Fruit fly (Drosophila melanogaster) whole organism, embryonic: ENCODE results near the gene CG5568.

Source experiments
- ATbp ChIP-seq: fragments of 200-800 bp; sonication (Bioruptor generic); optimal IDR thresholded peaks from 2 replicates; lab custom pipeline; 2017; ENCODE audit warnings: missing biosample characterization, mild to moderate bottlenecking, missing genetic modification characterization, missing genetic modification reagents
- C15 ChIP-seq: fragments of 200-800 bp; sonication (Bioruptor generic); IDR thresholded peaks from 3 replicates; pipeline ENCODE4 v1.3.6; 2022; ENCODE audit warnings: missing biosample characterization, missing genetic modification characterization
- CG10147 ChIP-seq: fragments of 200-800 bp; sonication (Bioruptor generic); optimal IDR thresholded peaks from 2 replicates; lab custom pipeline; 2019; ENCODE audit warnings: missing biosample characterization, mild to moderate bottlenecking, missing genetic modification characterization, moderate library complexity
- CG10209 ChIP-seq: fragments of 200-800 bp; sonication (Bioruptor generic); optimal IDR thresholded peaks from 3 replicates; lab custom pipeline; 2017; ENCODE audit warnings: missing biosample characterization, mild to moderate bottlenecking, missing genetic modification characterization, missing genetic modification reagents
- CG10462 ChIP-seq: fragments of 200-800 bp; sonication (Bioruptor generic); optimal IDR thresholded peaks from 2 replicates; lab custom pipeline; 2016; ENCODE audit warnings: missing biosample characterization, missing genetic modification characterization
- CG10543 ChIP-seq: fragments of 200-800 bp; sonication (Bioruptor generic); optimal IDR thresholded peaks from 3 replicates; lab custom pipeline; 2017; ENCODE audit warnings: missing biosample characterization, mild to moderate bottlenecking, missing genetic modification characterization, moderate library complexity
- CG11085 ChIP-seq: fragments of 200-800 bp; sonication (Bioruptor generic); IDR thresholded peaks from 2 replicates; pipeline ENCODE4 v1.3.6; 2022; ENCODE audit warnings: missing biosample characterization, missing genetic modification characterization
- CG11093 ChIP-seq: fragments of 200-800 bp; sonication (Bioruptor generic); IDR thresholded peaks from 3 replicates; pipeline ENCODE4 v1.3.6; 2022; ENCODE audit warnings: missing biosample characterization, missing genetic modification characterization
- CG11504 ChIP-seq: fragments of 200-800 bp; sonication (Bioruptor generic); optimal IDR thresholded peaks from 3 replicates; lab custom pipeline; 2019; ENCODE audit warnings: missing biosample characterization, mild to moderate bottlenecking, missing genetic modification characterization, moderate library complexity
- CG1233 ChIP-seq: fragments of 200-800 bp; sonication (Bioruptor generic); optimal IDR thresholded peaks from 4 replicates; lab custom pipeline; 2018; ENCODE audit warnings: missing biosample characterization, mild to moderate bottlenecking, missing genetic modification characterization
- CG13287 ChIP-seq: fragments of 200-800 bp; sonication (Bioruptor generic); IDR thresholded peaks from 2 replicates; pipeline ENCODE4 v1.3.6; 2022; ENCODE audit warnings: missing biosample characterization, missing genetic modification characterization; ENCODE audit not compliant: partially characterized antibody
- CG15479 ChIP-seq: fragments of 200-800 bp; sonication (Bioruptor generic); optimal IDR thresholded peaks from 3 replicates; lab custom pipeline; 2019; ENCODE audit warnings: missing biosample characterization, mild to moderate bottlenecking, missing genetic modification characterization, moderate library complexity
- CG15514 ChIP-seq: fragments of 200-800 bp; sonication (Bioruptor generic); optimal IDR thresholded peaks from 3 replicates; lab custom pipeline; 2017; ENCODE audit warnings: missing biosample characterization, missing genetic modification characterization, mild to moderate bottlenecking, moderate library complexity, missing genetic modification reagents
- CG15696 ChIP-seq: fragments of 200-800 bp; sonication (Bioruptor generic); optimal IDR thresholded peaks from 2 replicates; lab custom pipeline; 2019; ENCODE audit warnings: missing biosample characterization, mild to moderate bottlenecking, missing genetic modification characterization, moderate library complexity
- CG16863 ChIP-seq: fragments of 200-800 bp; sonication (Bioruptor generic); optimal IDR thresholded peaks from 3 replicates; lab custom pipeline; 2016; ENCODE audit warnings: missing biosample characterization, missing genetic modification characterization
- CG1832 ChIP-seq: fragments of 200-800 bp; sonication (Bioruptor generic); optimal IDR thresholded peaks from 2 replicates; lab custom pipeline; 2017; ENCODE audit warnings: missing biosample characterization, mild to moderate bottlenecking, missing genetic modification characterization, inconsistent platforms
- CG3065 ChIP-seq: fragments of 200-800 bp; sonication (Bioruptor generic); optimal IDR thresholded peaks from 2 replicates; lab custom pipeline; 2016; ENCODE audit warnings: missing biosample characterization, missing genetic modification characterization
- CG34224 ChIP-seq: fragments of 200-800 bp; sonication (Bioruptor generic); IDR thresholded peaks from 3 replicates; pipeline ENCODE4 v1.3.6; 2022; ENCODE audit warnings: missing biosample characterization, missing genetic modification characterization; ENCODE audit not compliant: partially characterized antibody
- CG4282 ChIP-seq: fragments of 200-800 bp; sonication (Bioruptor generic); optimal IDR thresholded peaks from 2 replicates; lab custom pipeline; 2016; ENCODE audit warnings: missing biosample characterization, missing genetic modification characterization
- CG6254 ChIP-seq: fragments of 200-800 bp; sonication (Bioruptor generic); optimal IDR thresholded peaks from 3 replicates; lab custom pipeline; 2017; ENCODE audit warnings: mild to moderate bottlenecking, missing biosample characterization, missing genetic modification reagents, missing genetic modification characterization
- CG8089 ChIP-seq: fragments of 200-800 bp; sonication (Bioruptor generic); optimal IDR thresholded peaks from 3 replicates; lab custom pipeline; 2016; ENCODE audit warnings: missing biosample characterization, missing genetic modification characterization
- CG8944 ChIP-seq: fragments of 200-800 bp; sonication (Bioruptor generic); optimal IDR thresholded peaks from 3 replicates; lab custom pipeline; 2016; ENCODE audit warnings: missing biosample characterization, missing genetic modification characterization
- CG9876 ChIP-seq: fragments of 200-800 bp; sonication (Bioruptor generic); optimal IDR thresholded peaks from 2 replicates; lab custom pipeline; 2016; ENCODE audit warnings: missing biosample characterization, missing genetic modification characterization
- Dip3 ChIP-seq: fragments of 200-800 bp; sonication (Bioruptor generic); optimal IDR thresholded peaks from 3 replicates; lab custom pipeline; 2016; ENCODE audit warnings: missing biosample characterization, missing genetic modification characterization
- Dref ChIP-seq: fragments of 200-800 bp; sonication (Bioruptor generic); IDR thresholded peaks from 2 replicates; pipeline ENCODE4 v1.3.6; 2022; ENCODE audit warnings: missing biosample characterization, missing genetic modification characterization
- E2f1 ChIP-seq: fragments of 200-800 bp; sonication (Bioruptor generic); IDR thresholded peaks from 2 replicates; pipeline ENCODE4 v1.3.6; 2022; ENCODE audit warnings: missing biosample characterization, missing genetic modification characterization
- Fer1 ChIP-seq: fragments of 200-800 bp; sonication (Bioruptor generic); optimal IDR thresholded peaks from 2 replicates; lab custom pipeline; 2017; ENCODE audit warnings: missing biosample characterization, mild to moderate bottlenecking, missing genetic modification characterization
- Fer2 ChIP-seq: fragments of 200-800 bp; sonication (Bioruptor generic); optimal IDR thresholded peaks from 2 replicates; lab custom pipeline; 2018; ENCODE audit warnings: missing biosample characterization, mild to moderate bottlenecking, missing genetic modification characterization, moderate library complexity
- HLH3B ChIP-seq: fragments of 200-800 bp; sonication (Bioruptor generic); IDR thresholded peaks from 2 replicates; pipeline ENCODE4 v1.3.6; 2022; ENCODE audit warnings: missing biosample characterization, missing genetic modification characterization
- HLH4C ChIP-seq: fragments of 200-800 bp; sonication (Bioruptor generic); IDR thresholded peaks from 3 replicates; pipeline ENCODE4 v1.3.6; 2022; ENCODE audit warnings: missing biosample characterization, missing genetic modification characterization; ENCODE audit not compliant: partially characterized antibody
- Hsf ChIP-seq: fragments of 200-800 bp; sonication (Bioruptor generic); optimal IDR thresholded peaks from 3 replicates; lab custom pipeline; 2016; ENCODE audit warnings: missing biosample characterization, missing genetic modification characterization
- MESR4 ChIP-seq: fragments of 200-800 bp; sonication (Bioruptor generic); optimal IDR thresholded peaks from 2 replicates; lab custom pipeline; 2018; ENCODE audit warnings: missing biosample characterization, mild to moderate bottlenecking, missing genetic modification characterization, moderate library complexity
- Max ChIP-seq: fragments of 200-800 bp; sonication (Bioruptor generic); optimal IDR thresholded peaks from 2 replicates; lab custom pipeline; 2016; ENCODE audit warnings: missing biosample characterization, mild to moderate bottlenecking, missing genetic modification characterization
- Tbp ChIP-seq: fragments of >200 bp; optimal IDR thresholded peaks from 2 replicates; lab custom pipeline; 2018; ENCODE audit warnings: missing biosample characterization, missing genetic modification characterization
- btn ChIP-seq: fragments of 200-800 bp; sonication (Bioruptor generic); optimal IDR thresholded peaks from 2 replicates; lab custom pipeline; 2016; ENCODE audit warnings: missing biosample characterization, missing genetic modification characterization
- croc ChIP-seq: fragments of 200-800 bp; sonication (Bioruptor generic); conservative IDR thresholded peaks from 3 replicates; pipeline ENCODE4 v1.3.6; 2022; ENCODE audit warnings: missing biosample characterization, missing genetic modification characterization
- gcm2 ChIP-seq: fragments of 200-800 bp; sonication (Bioruptor generic); optimal IDR thresholded peaks from 2 replicates; lab custom pipeline; 2016; ENCODE audit warnings: missing biosample characterization, missing genetic modification characterization
- gem ChIP-seq: fragments of 200-800 bp; sonication (Bioruptor generic); optimal IDR thresholded peaks from 2 replicates; lab custom pipeline; 2019; ENCODE audit warnings: missing biosample characterization, mild to moderate bottlenecking, missing genetic modification characterization, moderate library complexity
- jing ChIP-seq: fragments of 200-800 bp; sonication (Bioruptor generic); optimal IDR thresholded peaks from 2 replicates; lab custom pipeline; 2018; ENCODE audit warnings: missing biosample characterization, mild to moderate bottlenecking, missing genetic modification characterization
- mam ChIP-seq: fragments of 200-800 bp; sonication (Bioruptor generic); optimal IDR thresholded peaks from 3 replicates; lab custom pipeline; 2016; ENCODE audit warnings: missing biosample characterization, missing genetic modification characterization
- pfk ChIP-seq: fragments of 200-800 bp; sonication (Bioruptor generic); optimal IDR thresholded peaks from 2 replicates; lab custom pipeline; 2018; ENCODE audit warnings: missing biosample characterization, mild to moderate bottlenecking, missing genetic modification characterization, moderate library complexity
- psq ChIP-seq: fragments of 200-800 bp; sonication (Bioruptor generic); optimal IDR thresholded peaks from 2 replicates; lab custom pipeline; 2017; ENCODE audit warnings: missing biosample characterization, missing genetic modification characterization
- pzg ChIP-seq: fragments of 200-800 bp; sonication (Bioruptor generic); optimal IDR thresholded peaks from 3 replicates; lab custom pipeline; 2018; ENCODE audit warnings: missing biosample characterization, mild to moderate bottlenecking, missing genetic modification characterization, moderate library complexity
- row ChIP-seq: fragments of 200-800 bp; sonication (Bioruptor generic); IDR thresholded peaks from 3 replicates; pipeline ENCODE4 v1.3.6; 2022; ENCODE audit warnings: missing biosample characterization, missing genetic modification characterization
- slp2 ChIP-seq: fragments of 200-800 bp; sonication (Bioruptor generic); optimal IDR thresholded peaks from 2 replicates; lab custom pipeline; 2016; ENCODE audit warnings: missing biosample characterization, missing genetic modification characterization
- stwl ChIP-seq: fragments of 200-800 bp; sonication (Bioruptor generic); optimal IDR thresholded peaks from 3 replicates; lab custom pipeline; 2018; ENCODE audit warnings: missing biosample characterization, mild to moderate bottlenecking, missing genetic modification characterization, moderate library complexity
- twi ChIP-seq: fragments of 200-800 bp; optimal IDR thresholded peaks from 2 replicates; lab custom pipeline; 2019; ENCODE audit warnings: missing biosample characterization, mild to moderate bottlenecking, missing genetic modification characterization, moderate library complexity
- vvl ChIP-seq: fragments of 200-800 bp; sonication (Bioruptor generic); IDR thresholded peaks from 2 replicates; pipeline ENCODE4 v1.3.6; 2022; ENCODE audit warnings: missing biosample characterization, missing genetic modification characterization
- z ChIP-seq: fragments of 200-800 bp; sonication (Bioruptor generic); IDR thresholded peaks from 3 replicates; pipeline ENCODE4 v1.3.6; 2022; ENCODE audit warnings: missing biosample characterization, missing genetic modification characterization
- zen2 ChIP-seq: fragments of 200-800 bp; sonication (Bioruptor generic); IDR thresholded peaks from 3 replicates; pipeline ENCODE4 v1.3.6; 2022; ENCODE audit warnings: missing biosample characterization, missing genetic modification characterization; ENCODE audit not compliant: partially characterized antibody

The CG5568 gene

DNA sequence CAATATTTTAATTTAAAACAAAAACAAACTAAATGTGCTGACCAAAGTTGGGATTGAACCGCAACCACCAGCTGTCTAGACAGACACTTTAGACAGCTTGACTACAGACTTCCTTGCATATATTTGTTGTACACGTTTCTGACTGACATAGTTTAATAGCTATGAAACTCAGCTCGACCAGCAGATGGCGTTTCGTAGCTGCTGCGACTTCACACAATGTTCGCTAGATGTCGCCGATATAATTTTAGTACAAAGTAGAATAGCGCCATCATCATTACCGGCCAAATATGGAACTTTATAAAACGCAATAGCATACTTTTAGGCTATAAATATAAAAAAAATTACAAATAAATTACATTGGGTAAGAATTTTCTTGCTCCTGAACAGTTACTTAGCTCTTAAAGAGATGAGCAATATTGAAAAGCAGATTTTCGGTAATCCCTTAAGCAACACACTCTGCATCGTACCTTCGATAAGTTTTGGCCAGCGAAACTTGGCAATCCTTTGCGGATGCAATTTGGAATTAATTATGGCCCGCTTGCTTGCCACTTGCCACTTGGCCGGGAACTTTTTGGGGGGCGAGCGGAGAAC lies 1.6 kb upstream of the CG5568 start (continued):
- peak; percentile 31 for TF ChIP-seq pzg (GFP tag; lab: Kevin White, UChicago)
- no peak for TF ChIP-seq MESR4 (GFP tag; lab: Kevin White, UChicago)
- TF ChIP-seq Max (GFP tag; lab: Kevin White, UChicago) = peak; percentile 50
- peak; percentile 97 for TF ChIP-seq vvl (GFP tag; lab: Robert Waterston, UW)
- TF ChIP-seq C15 (GFP tag; lab: Robert Waterston, UW) = no peak
- 0 out of 2 replicates have a peak, but pooled peaks have one; percentile 8 for TF ChIP-seq Dref (GFP tag; lab: Robert Waterston, UW)
- TF ChIP-seq CG6254 (GFP tag; lab: Kevin White, UChicago) = no peak
- TF ChIP-seq pfk = peak; percentile 23
- TF ChIP-seq ATbp = peak; percentile 12
- no peak for TF ChIP-seq CG10543 (GFP tag; lab: Kevin White, UChicago)
- TF ChIP-seq twi (tag; lab: Kevin White, UChicago) = peak; percentile 19
- TF ChIP-seq CG10462 (GFP tag; lab: Kevin White, UChicago) = no peak
- TF ChIP-seq croc = peak; percentile 68
- no peak for TF ChIP-seq HLH4C (GFP tag; lab: Robert Waterston, UW)
- no peak for TF ChIP-seq Tbp (GFP tag; lab: Kevin White, UChicago)
- TF ChIP-seq CG1832 = no peak
- peak; percentile 79 for TF ChIP-seq stwl (tag; lab: Kevin White, UChicago)
- peak; percentile 64 for TF ChIP-seq E2f1
- no peak for TF ChIP-seq CG8089
- peak; percentile 51 for TF ChIP-seq slp2
- no peak for TF ChIP-seq CG3065
- peak; percentile 41 for TF ChIP-seq CG16863
- TF ChIP-seq CG4282 (GFP tag; lab: Kevin White, UChicago) = no peak
- TF ChIP-seq Dip3 (GFP tag; lab: Kevin White, UChicago) = peak; percentile 50
- peak; percentile 7 for TF ChIP-seq jing (GFP tag; lab: Kevin White, UChicago)
- TF ChIP-seq Fer2 (tag; lab: Kevin White, UChicago) = peak; percentile 33
- peak; percentile 24 for TF ChIP-seq CG1233
- TF ChIP-seq CG15696 (tag; lab: Kevin White, UChicago) = peak; percentile 91
- TF ChIP-seq CG11504 (tag; lab: Kevin White, UChicago) = peak; percentile 87
- TF ChIP-seq CG10147 (GFP tag; lab: Kevin White, UChicago) = no peak
- TF ChIP-seq HLH3B (GFP tag; lab: Robert Waterston, UW) = peak; percentile 71
- peak; percentile 24; the same call in 1 of the 3 replicates for TF ChIP-seq row (GFP tag; lab: Robert Waterston, UW)
- TF ChIP-seq btn (GFP tag; lab: Kevin White, UChicago) = peak; percentile 31
- TF ChIP-seq zen2 = no peak
- TF ChIP-seq z (GFP tag; lab: Robert Waterston, UW) = no peak
- peak; percentile 81 for TF ChIP-seq CG11085 (GFP tag; lab: Robert Waterston, UW)
- TF ChIP-seq CG13287 (GFP tag; lab: Robert Waterston, UW) = peak; percentile 76; the same call in 1 of the 2 replicates
- peak; percentile 61 for TF ChIP-seq CG9876
- no peak for TF ChIP-seq CG34224
- TF ChIP-seq Fer1 (GFP tag; lab: Kevin White, UChicago) = no peak
- TF ChIP-seq gem (tag; lab: Kevin White, UChicago) = peak; percentile 60
- no peak for TF ChIP-seq gcm2
- peak; percentile 84 for TF ChIP-seq mam (GFP tag; lab: Kevin White, UChicago)
- TF ChIP-seq Hsf = peak; percentile 65
- TF ChIP-seq psq (GFP tag; lab: Kevin White, UChicago) = no peak
- TF ChIP-seq CG11093 (GFP tag; lab: Robert Waterston, UW) = peak; percentile 37; the same call in 1 of the 3 replicates
- peak; percentile 54 for TF ChIP-seq CG8944 (GFP tag; lab: Kevin White, UChicago)
- TF ChIP-seq CG15479 = no peak
- peak; percentile 65 for TF ChIP-seq CG15514
- peak; percentile 53 for TF ChIP-seq CG10209 (GFP tag; lab: Kevin White, UChicago)
